Worm (Caenorhabditis elegans): ENCODE data around the gene C06A6.7.

C06A6.7 gene

DNA sequence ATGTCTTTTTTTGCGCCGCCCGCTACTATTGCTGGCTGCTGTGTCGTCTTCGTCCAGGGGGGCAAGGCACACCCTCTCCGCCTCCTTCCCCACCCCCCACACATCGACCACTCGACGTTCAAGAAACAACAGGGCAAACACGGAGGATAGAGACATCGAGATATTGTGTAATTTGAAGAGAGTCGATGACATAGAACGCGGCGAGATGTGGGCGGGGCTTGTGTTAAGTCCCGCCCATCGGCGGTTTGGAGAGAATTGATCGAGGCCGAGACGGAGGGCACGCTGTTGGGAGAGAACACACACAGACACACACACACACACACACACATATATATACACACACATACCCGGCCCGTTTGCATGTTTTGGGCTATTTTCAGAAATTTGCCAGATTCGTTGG is 7.3 kb upstream of the C06A6.7 start (continued):
- TF ChIP-seq unc-42 (tag; optimal IDR thresholded peaks at IDR 0.05) (peak; percentile 33), tbx-2 (tag; optimal IDR thresholded peaks at IDR 0.05) (peak; percentile 81), unc-55 (GFP tag; optimal IDR thresholded peaks at IDR 0.05) (peak; percentile 80), pqm-1 (tag; optimal IDR thresholded peaks at IDR 0.05) (peak; percentile 9), ztf-16 (tag; optimal IDR thresholded peaks at IDR 0.05) (no peak), ceh-45 (GFP tag; IDR thresholded peaks at IDR 0.05) (no peak), ceh-22 (tag; optimal IDR thresholded peaks at IDR 0.05) (peak; percentile 64), ahr-1 (tag; optimal IDR thresholded peaks at IDR 0.05) (peak; percentile 1), npax-4 (tag; optimal IDR thresholded peaks at IDR 0.05) (no peak), fax-1 (tag; optimal IDR thresholded peaks at IDR 0.05) (no peak), ceh-6 (GFP tag; optimal IDR thresholded peaks at IDR 0.05) (peak; percentile 55), ets-4 (tag; optimal IDR thresholded peaks at IDR 0.05) (peak; percentile 2), ceh-2 (tag; optimal IDR thresholded peaks at IDR 0.05) (peak; percentile 61), ceh-18 (tag; optimal IDR thresholded peaks at IDR 0.05) (peak; percentile 84), pag-3 (tag; optimal IDR thresholded peaks at IDR 0.05; ENCODE audit: borderline replicate concordance) (no peak), T23F11.4 (GFP tag; optimal IDR thresholded peaks at IDR 0.05) (peak; percentile 32), ceh-9 (tag; optimal IDR thresholded peaks at IDR 0.05) (no peak), odd-2 (tag; optimal IDR thresholded peaks at IDR 0.05) (no peak), che-1 (tag; optimal IDR thresholded peaks at IDR 0.05) (peak; percentile 58), syd-9 (tag; optimal IDR thresholded peaks at IDR 0.05) (peak; percentile 39)

- peak; percentile 8 for TF ChIP-seq elt-2 (tag; optimal IDR thresholded peaks at IDR 0.05)
- peak; percentile 17 for TF ChIP-seq hlh-30 (tag; optimal IDR thresholded peaks at IDR 0.05; ENCODE audit: insufficient read depth)
- TF ChIP-seq eyg-1 (tag; optimal IDR thresholded peaks at IDR 0.05) = no peak
- no peak for TF ChIP-seq tbx-7 (tag; optimal IDR thresholded peaks at IDR 0.05)
- TF ChIP-seq fkh-6 (tag; optimal IDR thresholded peaks at IDR 0.05) = no peak
Measured at ce11 chrIV:7844333-7844973, 6.1 kb upstream of the C06A6.7 start.

DNA sequence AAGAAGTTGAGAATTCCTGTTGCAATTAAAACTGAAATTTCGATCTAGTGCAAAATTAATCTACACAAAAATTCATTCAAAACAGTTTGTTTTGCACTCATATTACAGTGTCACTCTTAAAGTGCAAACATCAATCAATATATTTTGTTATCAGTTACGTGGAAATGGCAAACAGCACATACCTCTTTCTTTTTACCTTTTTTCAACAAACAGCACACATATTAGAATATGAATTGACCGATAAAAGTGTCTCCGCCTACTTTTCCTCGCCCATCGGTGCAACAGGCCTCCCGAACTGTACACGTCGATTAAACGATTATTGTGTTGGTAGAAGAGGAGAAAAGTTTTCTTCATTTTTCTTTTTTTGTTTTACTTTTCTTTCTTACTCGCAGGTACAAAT is 2.9 kb upstream of the C06A6.7 start:
- TF ChIP-seq ceh-24 (tag; optimal IDR thresholded peaks at IDR 0.05) (no peak), tbx-7 (tag; optimal IDR thresholded peaks at IDR 0.05) (no peak), elt-2 (tag; optimal IDR thresholded peaks at IDR 0.05) (peak; percentile 42), ceh-14 (tag; optimal IDR thresholded peaks at IDR 0.05) (no peak)

DNA sequence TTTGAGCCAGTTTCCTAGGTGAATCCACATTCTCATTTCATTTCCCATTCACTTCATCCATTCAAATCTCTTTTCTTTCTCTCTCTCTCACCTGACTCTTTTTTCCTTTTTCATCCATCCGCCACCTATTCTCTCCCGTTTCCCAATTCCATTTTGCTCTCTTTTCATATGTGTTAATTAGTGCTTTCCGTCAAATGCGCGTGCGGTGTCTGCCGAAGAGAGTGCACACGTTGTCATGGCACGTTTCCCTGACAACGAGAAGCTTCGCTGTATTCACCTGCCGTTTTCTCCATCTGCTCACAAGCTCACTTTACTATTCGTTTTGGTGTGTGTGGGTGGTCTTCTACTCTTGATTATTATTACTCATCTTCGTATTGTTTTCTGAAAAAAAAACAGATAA is 1.6 kb upstream of the C06A6.7 start:
- TF ChIP-seq pax-1 (tag; optimal IDR thresholded peaks at IDR 0.05) (no peak), ceh-14 (tag; optimal IDR thresholded peaks at IDR 0.05) (peak; percentile 65), ceh-31 (tag; optimal IDR thresholded peaks at IDR 0.05) (peak; percentile 33)

DNA sequence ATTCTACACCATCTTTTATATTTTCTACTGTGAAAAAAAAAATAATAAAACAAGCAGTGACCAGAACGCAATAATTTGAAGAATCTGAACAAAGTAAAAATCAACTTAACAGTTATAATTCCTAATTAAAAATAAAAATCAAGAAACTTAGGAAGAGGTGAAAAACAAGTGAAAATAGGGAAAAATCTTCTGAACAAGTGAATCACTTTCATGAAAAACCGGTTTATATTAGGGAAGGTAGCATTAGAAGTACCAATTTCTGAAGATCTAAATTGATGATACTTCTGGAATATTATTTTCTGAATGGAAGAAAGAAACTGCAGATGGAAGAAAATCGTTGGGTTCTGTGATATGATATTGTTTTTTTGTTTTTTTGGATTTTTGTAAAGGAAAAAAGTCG is 1.8 kb downstream of the C06A6.7 start:
- TF ChIP-seq hlh-13 (GFP tag; optimal IDR thresholded peaks at IDR 0.05) = no peak
- no peak for TF ChIP-seq elt-2 (tag; optimal IDR thresholded peaks at IDR 0.05)
- no peak for TF ChIP-seq ceh-30 (tag; optimal IDR thresholded peaks at IDR 0.05)
- TF ChIP-seq odd-2 (tag; optimal IDR thresholded peaks at IDR 0.05) = no peak
- TF ChIP-seq ceh-24 (tag; optimal IDR thresholded peaks at IDR 0.05) = no peak
- TF ChIP-seq gmeb-2 (tag; optimal IDR thresholded peaks at IDR 0.05) = no peak
- no peak for TF ChIP-seq ceh-18 (tag; optimal IDR thresholded peaks at IDR 0.05)
- TF ChIP-seq npax-4 (tag; optimal IDR thresholded peaks at IDR 0.05) = no peak
- no peak for TF ChIP-seq fax-1 (tag; optimal IDR thresholded peaks at IDR 0.05)

DNA sequence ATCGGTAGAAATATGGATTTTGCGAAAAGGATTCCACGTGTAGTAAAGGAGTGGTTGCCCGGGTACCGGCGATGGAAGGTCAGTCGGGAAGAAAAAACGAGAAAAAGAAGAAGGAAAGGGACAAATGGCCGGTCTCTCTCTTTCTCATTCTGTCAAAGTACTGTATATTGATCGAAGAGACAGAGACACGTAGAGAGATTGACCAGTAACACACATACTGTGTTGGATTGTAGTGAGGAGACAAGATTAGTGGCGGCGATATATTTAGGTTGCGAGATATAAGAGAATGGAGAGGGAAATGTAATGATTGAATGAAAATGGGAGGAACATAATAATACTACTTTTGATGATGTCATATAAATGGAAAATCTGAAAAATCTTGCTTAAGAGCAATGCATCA is 2.3 kb downstream of the C06A6.7 start:
- TF ChIP-seq lin-11 (tag; optimal IDR thresholded peaks at IDR 0.05) (no peak), ceh-34 (tag; optimal IDR thresholded peaks at IDR 0.05) (no peak), ceh-30 (tag; optimal IDR thresholded peaks at IDR 0.05) (no peak), pqm-1 (tag; optimal IDR thresholded peaks at IDR 0.05) (no peak), che-1 (tag; optimal IDR thresholded peaks at IDR 0.05) (no peak), unc-42 (tag; optimal IDR thresholded peaks at IDR 0.05) (no peak), gmeb-2 (tag; optimal IDR thresholded peaks at IDR 0.05) (no peak), unc-3 (GFP tag; conservative IDR thresholded peaks at IDR 0.05) (no peak), unc-3 (tag; optimal IDR thresholded peaks at IDR 0.05) (no peak), sdc-2 (tag; optimal IDR thresholded peaks at IDR 0.05) (no peak), T23F11.4 (GFP tag; optimal IDR thresholded peaks at IDR 0.05) (no peak), ceh-14 (tag; optimal IDR thresholded peaks at IDR 0.05) (no peak), ceh-6 (GFP tag; optimal IDR thresholded peaks at IDR 0.05) (no peak)

Data from whole organism, late embryonic.